Fruit fly (Drosophila melanogaster) whole organism, embryonic: ENCODE measurements around the gene Sec13.

ENCODE experiments used
- Antp ChIP-seq: fragments of 200-800 bp; sonication (Bioruptor generic); optimal IDR thresholded peaks from 3 replicates; lab custom pipeline; 2016; ENCODE audit warnings: missing biosample characterization, missing genetic modification characterization
- B-H1 ChIP-seq: fragments of 200-800 bp; sonication (Bioruptor generic); IDR thresholded peaks from 3 replicates; pipeline ENCODE4 v1.3.6; 2022; ENCODE audit warnings: missing biosample characterization, missing genetic modification characterization
- B-H2 ChIP-seq: fragments of 200-800 bp; sonication (Bioruptor generic); optimal IDR thresholded peaks from 2 replicates; lab custom pipeline; 2018; ENCODE audit warnings: missing biosample characterization, mild to moderate bottlenecking, missing genetic modification characterization
- Bgb ChIP-seq: fragments of 200-800 bp; sonication (Bioruptor generic); IDR thresholded peaks from 2 replicates; pipeline ENCODE4 v1.3.6; 2022; ENCODE audit warnings: missing biosample characterization, missing genetic modification characterization; ENCODE audit not compliant: partially characterized antibody
- CG10959 ChIP-seq: fragments of 200-800 bp; sonication (Bioruptor generic); IDR thresholded peaks from 2 replicates; pipeline ENCODE4 v1.3.6; 2022; ENCODE audit warnings: missing biosample characterization, missing genetic modification characterization
- CG11456 ChIP-seq: fragments of 200-800 bp; sonication (Bioruptor generic); IDR thresholded peaks from 3 replicates; pipeline ENCODE4 v1.3.6; 2022; ENCODE audit warnings: missing biosample characterization, missing genetic modification characterization
- CG12236 ChIP-seq: fragments of 200-800 bp; sonication (Bioruptor generic); optimal IDR thresholded peaks from 2 replicates; lab custom pipeline; 2016; ENCODE audit warnings: missing biosample characterization, missing genetic modification characterization
- CG13424 ChIP-seq: fragments of 200-800 bp; sonication (Bioruptor generic); optimal IDR thresholded peaks from 2 replicates; lab custom pipeline; 2019; ENCODE audit warnings: missing biosample characterization, mild to moderate bottlenecking, missing genetic modification characterization, moderate library complexity
- CG13624 ChIP-seq: fragments of 200-800 bp; sonication (Bioruptor generic); optimal IDR thresholded peaks from 2 replicates; lab custom pipeline; 2016; ENCODE audit warnings: missing biosample characterization, missing genetic modification characterization
- CG14014 ChIP-seq: fragments of 200-800 bp; sonication (Bioruptor generic); IDR thresholded peaks from 2 replicates; pipeline ENCODE4 v1.3.6; 2022; ENCODE audit warnings: missing biosample characterization, missing genetic modification characterization
- CG17186 ChIP-seq: fragments of 200-800 bp; sonication (Bioruptor generic); optimal IDR thresholded peaks from 3 replicates; lab custom pipeline; 2017; ENCODE audit warnings: missing biosample characterization, missing genetic modification reagents, missing genetic modification characterization
- CG17829 ChIP-seq: fragments of 200-800 bp; optimal IDR thresholded peaks from 2 replicates; lab custom pipeline; 2019; ENCODE audit warnings: missing biosample characterization, mild to moderate bottlenecking, missing genetic modification characterization, moderate library complexity
- CG17912 ChIP-seq: fragments of 200-800 bp; sonication (Bioruptor generic); optimal IDR thresholded peaks from 2 replicates; lab custom pipeline; 2018; ENCODE audit warnings: missing biosample characterization, mild to moderate bottlenecking, missing genetic modification characterization
- CG1832 ChIP-seq: fragments of 200-800 bp; sonication (Bioruptor generic); optimal IDR thresholded peaks from 2 replicates; lab custom pipeline; 2017; ENCODE audit warnings: missing biosample characterization, mild to moderate bottlenecking, missing genetic modification characterization, inconsistent platforms
- CG30020 ChIP-seq: fragments of 200-800 bp; optimal IDR thresholded peaks from 2 replicates; lab custom pipeline; 2019; ENCODE audit warnings: missing biosample characterization, mild to moderate bottlenecking, missing genetic modification characterization, moderate library complexity
- CG4282 ChIP-seq: fragments of 200-800 bp; sonication (Bioruptor generic); optimal IDR thresholded peaks from 2 replicates; lab custom pipeline; 2016; ENCODE audit warnings: missing biosample characterization, missing genetic modification characterization
- CG4820 ChIP-seq: fragments of 200-800 bp; sonication (Bioruptor generic); optimal IDR thresholded peaks from 3 replicates; lab custom pipeline; 2016; ENCODE audit warnings: missing biosample characterization, missing genetic modification characterization
- CG7745 ChIP-seq: fragments of 200-800 bp; sonication (Bioruptor generic); optimal IDR thresholded peaks from 2 replicates; lab custom pipeline; 2018; ENCODE audit warnings: missing biosample characterization, mild to moderate bottlenecking, missing genetic modification characterization, moderate library complexity
- CG8924 ChIP-seq: fragments of 200-800 bp; optimal IDR thresholded peaks from 3 replicates; lab custom pipeline; 2019; ENCODE audit warnings: missing biosample characterization, mild to moderate bottlenecking, missing genetic modification characterization, moderate library complexity
- Dip3 ChIP-seq: fragments of 200-800 bp; sonication (Bioruptor generic); optimal IDR thresholded peaks from 3 replicates; lab custom pipeline; 2016; ENCODE audit warnings: missing biosample characterization, missing genetic modification characterization
- E2f1 ChIP-seq: fragments of 200-800 bp; sonication (Bioruptor generic); IDR thresholded peaks from 2 replicates; pipeline ENCODE4 v1.3.6; 2022; ENCODE audit warnings: missing biosample characterization, missing genetic modification characterization
- Elba2 ChIP-seq: fragments of 200-800 bp; sonication (Bioruptor generic); optimal IDR thresholded peaks from 3 replicates; lab custom pipeline; 2016; ENCODE audit warnings: missing biosample characterization, missing genetic modification characterization
- Ets97D ChIP-seq: fragments of 200-800 bp; sonication (Bioruptor generic); optimal IDR thresholded peaks from 3 replicates; lab custom pipeline; 2016; ENCODE audit warnings: missing biosample characterization, missing genetic modification characterization
- Fer2 ChIP-seq: fragments of 200-800 bp; sonication (Bioruptor generic); optimal IDR thresholded peaks from 2 replicates; lab custom pipeline; 2018; ENCODE audit warnings: missing biosample characterization, mild to moderate bottlenecking, missing genetic modification characterization, moderate library complexity
- HLH3B ChIP-seq: fragments of 200-800 bp; sonication (Bioruptor generic); IDR thresholded peaks from 2 replicates; pipeline ENCODE4 v1.3.6; 2022; ENCODE audit warnings: missing biosample characterization, missing genetic modification characterization
- Hand ChIP-seq: fragments of 200-800 bp; sonication (Bioruptor generic); optimal IDR thresholded peaks from 2 replicates; lab custom pipeline; 2017; ENCODE audit warnings: mild to moderate bottlenecking, missing biosample characterization, missing genetic modification reagents, missing genetic modification characterization
- Kr ChIP-seq: fragments of 200-800 bp; sonication (Bioruptor generic); optimal IDR thresholded peaks from 2 replicates; lab custom pipeline; 2017; ENCODE audit warnings: missing biosample characterization, mild to moderate bottlenecking, missing genetic modification characterization
- Mes4 ChIP-seq: fragments of 200-800 bp; sonication (Bioruptor generic); optimal IDR thresholded peaks from 2 replicates; lab custom pipeline; 2016; ENCODE audit warnings: missing biosample characterization, missing genetic modification characterization
- NFAT ChIP-seq: fragments of 200-800 bp; sonication (Bioruptor generic); IDR thresholded peaks from 2 replicates; pipeline ENCODE4 v1.3.6; 2022; ENCODE audit warnings: missing biosample characterization, missing genetic modification characterization
- Nf-YA ChIP-seq: fragments of 200-800 bp; sonication (Bioruptor generic); IDR thresholded peaks from 2 replicates; pipeline ENCODE4 v1.3.6; 2022; ENCODE audit warnings: missing biosample characterization, missing genetic modification characterization
- Nf-YC ChIP-seq: fragments of 200-800 bp; optimal IDR thresholded peaks from 3 replicates; lab custom pipeline; 2019; ENCODE audit warnings: missing biosample characterization, mild to moderate bottlenecking, missing genetic modification characterization, moderate library complexity
- Oaz ChIP-seq: fragments of 200-800 bp; sonication (Bioruptor generic); IDR thresholded peaks from 2 replicates; pipeline ENCODE4 v1.3.6; 2022; ENCODE audit warnings: missing biosample characterization, missing genetic modification characterization
- Rx ChIP-seq: fragments of 200-800 bp; sonication (Bioruptor generic); IDR thresholded peaks from 2 replicates; pipeline ENCODE4 v1.3.6; 2022; ENCODE audit warnings: missing biosample characterization, missing genetic modification characterization
- Side ChIP-seq: fragments of 200-800 bp; sonication (Bioruptor generic); optimal IDR thresholded peaks from 2 replicates; lab custom pipeline; 2016; ENCODE audit warnings: missing biosample characterization, missing genetic modification characterization
- cato ChIP-seq: fragments of 200-800 bp; sonication (Bioruptor generic); optimal IDR thresholded peaks from 2 replicates; lab custom pipeline; 2016; ENCODE audit warnings: missing biosample characterization, missing genetic modification characterization, borderline replicate concordance
- dan ChIP-seq: fragments of 200-800 bp; sonication (Bioruptor generic); IDR thresholded peaks from 2 replicates; pipeline ENCODE4 v1.3.6; 2022; ENCODE audit warnings: missing biosample characterization, missing genetic modification characterization
- dati ChIP-seq: fragments of 200-800 bp; sonication (Bioruptor generic); IDR thresholded peaks from 2 replicates; pipeline ENCODE4 v1.3.6; 2022; ENCODE audit warnings: missing biosample characterization, missing genetic modification characterization
- dm ChIP-seq: fragments of 200-800 bp; sonication (Bioruptor generic); optimal IDR thresholded peaks from 3 replicates; lab custom pipeline; 2016; ENCODE audit warnings: missing biosample characterization, missing genetic modification characterization
- fd102C ChIP-seq: fragments of 200-800 bp; sonication (Bioruptor generic); optimal IDR thresholded peaks from 2 replicates; lab custom pipeline; 2018; ENCODE audit warnings: missing biosample characterization, mild to moderate bottlenecking, missing genetic modification characterization, moderate library complexity
- ftz-f1 ChIP-seq: fragments of 200-800 bp; sonication (Bioruptor generic); optimal IDR thresholded peaks from 2 replicates; lab custom pipeline; 2016; ENCODE audit warnings: missing biosample characterization, missing genetic modification characterization
- fu2 ChIP-seq: fragments of 200-800 bp; sonication (Bioruptor generic); optimal IDR thresholded peaks from 2 replicates; lab custom pipeline; 2016; ENCODE audit warnings: missing biosample characterization, missing genetic modification characterization
- gcm ChIP-seq: fragments of 200-800 bp; sonication (Bioruptor generic); optimal IDR thresholded peaks from 2 replicates; lab custom pipeline; 2019; ENCODE audit warnings: missing biosample characterization, mild to moderate bottlenecking, missing genetic modification characterization, moderate library complexity
- h ChIP-seq: fragments of >200 bp; optimal IDR thresholded peaks from 2 replicates; lab custom pipeline; 2017
- jigr1 ChIP-seq: fragments of 200-800 bp; sonication (Bioruptor generic); IDR thresholded peaks from 3 replicates; pipeline ENCODE4 v1.3.6; 2022; ENCODE audit warnings: missing biosample characterization, missing genetic modification characterization
- klu ChIP-seq: fragments of 200-800 bp; sonication (Bioruptor generic); IDR thresholded peaks from 2 replicates; pipeline ENCODE4 v1.3.6; 2022; ENCODE audit warnings: missing biosample characterization, missing genetic modification characterization
- lmd ChIP-seq: fragments of 200-800 bp; sonication (Bioruptor generic); IDR thresholded peaks from 2 replicates; pipeline ENCODE4 v1.3.6; 2022; ENCODE audit warnings: missing biosample characterization, missing genetic modification characterization
- mld ChIP-seq: fragments of 200-800 bp; sonication (Bioruptor generic); IDR thresholded peaks from 3 replicates; pipeline ENCODE4 v1.3.6; 2022; ENCODE audit warnings: missing biosample characterization, missing genetic modification characterization; ENCODE audit not compliant: partially characterized antibody
- onecut ChIP-seq: fragments of 200-800 bp; sonication (Bioruptor generic); IDR thresholded peaks from 2 replicates; pipeline ENCODE4 v1.3.6; 2022; ENCODE audit warnings: missing biosample characterization, missing genetic modification characterization
- pzg ChIP-seq: fragments of 200-800 bp; sonication (Bioruptor generic); optimal IDR thresholded peaks from 3 replicates; lab custom pipeline; 2018; ENCODE audit warnings: missing biosample characterization, mild to moderate bottlenecking, missing genetic modification characterization, moderate library complexity
- rib ChIP-seq: fragments of 200-800 bp; sonication (Bioruptor generic); IDR thresholded peaks from 2 replicates; pipeline ENCODE4 v1.3.6; 2022; ENCODE audit warnings: missing biosample characterization, missing genetic modification characterization
- tin ChIP-seq: fragments of 200-800 bp; sonication (Bioruptor generic); optimal IDR thresholded peaks from 3 replicates; lab custom pipeline; 2016; ENCODE audit warnings: missing biosample characterization, missing genetic modification characterization
- twi ChIP-seq: fragments of 200-800 bp; optimal IDR thresholded peaks from 2 replicates; lab custom pipeline; 2019; ENCODE audit warnings: missing biosample characterization, mild to moderate bottlenecking, missing genetic modification characterization, moderate library complexity

Gene Sec13

dm6 chr3R:23331280-23331679 lies 24.8 kb upstream of the Sec13 start (continued):
- TF ChIP-seq tin (GFP tag; lab: Kevin White, UChicago) (peak; percentile 60), dati (GFP tag; lab: Robert Waterston, UW) (no peak), CG13424 (tag; lab: Kevin White, UChicago) (peak; percentile 76), CG17186 (GFP tag; lab: Kevin White, UChicago) (no peak), CG17829 (peak; percentile 67), CG4820 (GFP tag; lab: Kevin White, UChicago) (peak; percentile 42), fu2 (no peak), CG10959 (GFP tag; lab: Robert Waterston, UW) (peak; percentile 21; the same call in 1 of the 2 replicates), CG8924 (peak; percentile 25), h (lab: Kevin White, UChicago) (no peak), E2f1 (no peak), CG17912 (GFP tag; lab: Kevin White, UChicago) (peak; percentile 79), Fer2 (tag; lab: Kevin White, UChicago) (no peak), B-H2 (GFP tag; lab: Kevin White, UChicago) (peak; percentile 71), CG11456 (GFP tag; lab: Robert Waterston, UW) (peak; percentile 65; the same call in 1 of the 3 replicates), lmd (GFP tag; lab: Robert Waterston, UW) (no peak; the same call in 1 of the 2 replicates), Oaz (GFP tag; lab: Robert Waterston, UW) (no peak), Antp (no peak), twi (tag; lab: Kevin White, UChicago) (peak; percentile 20), HLH3B (GFP tag; lab: Robert Waterston, UW) (no peak), Kr (GFP tag; lab: Kevin White, UChicago) (peak; percentile 11), Dip3 (GFP tag; lab: Kevin White, UChicago) (no peak), dan (no peak), rib (GFP tag; lab: Robert Waterston, UW) (no peak), NFAT (GFP tag; lab: Robert Waterston, UW) (peak; percentile 17; the same call in 1 of the 2 replicates), onecut (GFP tag; lab: Robert Waterston, UW) (peak; percentile 53), CG7745 (tag; lab: Kevin White, UChicago) (no peak), fd102C (GFP tag; lab: Kevin White, UChicago) (peak; percentile 56), Ets97D (GFP tag; lab: Kevin White, UChicago) (no peak), Nf-YC (tag; lab: Kevin White, UChicago) (peak; percentile 49), mld (GFP tag; lab: Robert Waterston, UW) (no peak), CG30020 (tag; lab: Kevin White, UChicago) (peak; percentile 7), gcm (peak; percentile 30), CG4282 (GFP tag; lab: Kevin White, UChicago) (no peak), Rx (GFP tag; lab: Robert Waterston, UW) (no peak), Nf-YA (GFP tag; lab: Robert Waterston, UW) (no peak), dm (no peak), klu (no peak), Side (GFP tag; lab: Kevin White, UChicago) (peak; percentile 19), ftz-f1 (GFP tag; lab: Kevin White, UChicago) (no peak), CG1832 (no peak), CG14014 (peak; percentile 36; the same call in 1 of the 2 replicates), pzg (GFP tag; lab: Kevin White, UChicago) (no peak), Bgb (GFP tag; lab: Robert Waterston, UW) (no peak; the same call in 1 of the 2 replicates), CG12236 (GFP tag; lab: Kevin White, UChicago) (peak; percentile 6), Mes4 (GFP tag; lab: Kevin White, UChicago) (peak; percentile 15), Hand (GFP tag; lab: Kevin White, UChicago) (no peak), Elba2 (GFP tag; lab: Kevin White, UChicago) (no peak), B-H1 (GFP tag; lab: Robert Waterston, UW) (no peak; the same call in 2 of the 3 replicates), jigr1 (no peak), CG13624 (peak; percentile 37), cato (GFP tag; lab: Kevin White, UChicago) (peak; percentile 20)
